Fruit fly (Drosophila melanogaster): ENCODE measurements around the gene CG12880.

DNA sequence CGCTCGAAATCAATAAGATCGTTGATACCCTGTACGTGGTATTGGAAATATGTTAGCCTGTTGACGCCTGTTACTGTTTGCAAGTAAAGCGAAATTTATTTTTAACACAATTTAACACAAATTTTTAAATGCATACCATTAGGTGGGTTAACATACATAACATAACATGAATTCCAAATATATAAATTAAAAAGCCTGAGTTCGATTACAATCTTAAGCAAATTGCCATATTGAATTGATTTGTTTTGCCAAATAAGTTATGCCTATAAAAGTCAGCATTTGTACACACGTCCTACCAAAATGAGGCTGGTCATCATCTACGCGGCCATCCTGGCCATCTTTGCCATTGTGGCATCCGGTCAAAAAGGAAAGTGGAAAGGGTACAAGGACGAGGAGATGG is 8.3 kb downstream of the CG12880 start, which contains the start of gene CG43319:
- TF ChIP-seq cnc (optimal IDR thresholded peaks at IDR 0.05) (no peak), CG12768 (GFP tag; optimal IDR thresholded peaks at IDR 0.05) (no peak), cic (GFP tag; optimal IDR thresholded peaks at IDR 0.05) (no peak), Mnt (GFP tag; optimal IDR thresholded peaks at IDR 0.05) (no peak), CG11617 (GFP tag; optimal IDR thresholded peaks at IDR 0.05) (no peak), Hr96 (GFP tag; optimal IDR thresholded peaks at IDR 0.05) (no peak), Crg-1 (GFP tag; optimal IDR thresholded peaks at IDR 0.05) (no peak), toe (GFP tag; optimal IDR thresholded peaks at IDR 0.05) (no peak)

Measured in whole organism, adult.